Fruit fly (Drosophila melanogaster) whole organism, wandering third instar larva: ENCODE data around the gene CG4020.
A peak's percentile ranks its signal among the peaks of the same experiment; 100 is the strongest.

Experiments used
- Abd-B ChIP-seq: fragments of >200 bp; optimal IDR thresholded peaks from 2 replicates; lab custom pipeline; 2017; ENCODE audit warnings: missing biosample characterization, missing genetic modification characterization
- CG32264 ChIP-seq: fragments of 200-800 bp; sonication (Bioruptor generic); optimal IDR thresholded peaks from 2 replicates; lab custom pipeline; 2016; ENCODE audit warnings: missing biosample characterization, missing genetic modification characterization
- CG9705 ChIP-seq: fragments of 200-800 bp; sonication (Bioruptor generic); optimal IDR thresholded peaks from 2 replicates; lab custom pipeline; 2018; ENCODE audit warnings: missing biosample characterization, mild to moderate bottlenecking, missing genetic modification characterization
- CrebA ChIP-seq: fragments of 200-800 bp; sonication (Bioruptor generic); optimal IDR thresholded peaks from 2 replicates; lab custom pipeline; 2016; ENCODE audit warnings: missing biosample characterization, mild to moderate bottlenecking, missing genetic modification characterization, borderline replicate concordance
- Dfd ChIP-seq: fragments of >200 bp; optimal IDR thresholded peaks from 2 replicates; lab custom pipeline; 2017; ENCODE audit warnings: missing biosample characterization, missing genetic modification characterization
- GATAd ChIP-seq: sonication (Bioruptor generic); optimal IDR thresholded peaks from 2 replicates; lab custom pipeline; 2016; ENCODE audit warnings: missing biosample characterization, missing genetic modification characterization
- HLH106 ChIP-seq: fragments of 200-800 bp; optimal IDR thresholded peaks from 3 replicates; lab custom pipeline; 2019; ENCODE audit warnings: missing biosample characterization, mild to moderate bottlenecking, missing genetic modification characterization, moderate library complexity
- Hnf4 ChIP-seq: fragments of 200-800 bp; sonication (Bioruptor generic); optimal IDR thresholded peaks from 2 replicates; lab custom pipeline; 2016; ENCODE audit warnings: missing biosample characterization, mild to moderate bottlenecking, missing genetic modification characterization
- Hr78 ChIP-seq: fragments of >200 bp; optimal IDR thresholded peaks from 2 replicates; lab custom pipeline; 2017; ENCODE audit warnings: missing biosample characterization, missing genetic modification characterization
- Jra ChIP-seq: sonication (Bioruptor generic); optimal IDR thresholded peaks from 2 replicates; lab custom pipeline; 2016; ENCODE audit warnings: missing biosample characterization, missing genetic modification characterization
- Myc ChIP-seq: fragments of >200 bp; optimal IDR thresholded peaks from 2 replicates; lab custom pipeline; 2017
- N ChIP-seq: fragments of >200 bp; optimal IDR thresholded peaks from 2 replicates; lab custom pipeline; 2018; ENCODE audit warnings: missing biosample characterization, missing external identifiers, missing genetic modification characterization
- OdsH ChIP-seq: fragments of 200-800 bp; sonication (Bioruptor generic); optimal IDR thresholded peaks from 2 replicates; lab custom pipeline; 2016; ENCODE audit warnings: missing biosample characterization, mild to moderate bottlenecking, missing genetic modification characterization
- Rel ChIP-seq, 2 experiments: fragments of 200-800 bp; sonication (Bioruptor generic) in 1 of 2; optimal IDR thresholded peaks; 2 replicates in 1 of 2; 3 replicates in 1 of 2; lab custom pipeline; 2016 to 2019; ENCODE audit warnings: mild to moderate bottlenecking in 2 of 2, missing biosample characterization in 2 of 2, missing genetic modification characterization in 2 of 2, moderate library complexity in 1 of 2
- Sp1 ChIP-seq: fragments of 200-800 bp; sonication (Bioruptor generic); optimal IDR thresholded peaks from 3 replicates; lab custom pipeline; 2019; ENCODE audit warnings: missing biosample characterization, mild to moderate bottlenecking, missing genetic modification characterization, moderate library complexity
- Vsx2 ChIP-seq: fragments of 200-300, 225-300 bp; sonication (Bioruptor generic); optimal IDR thresholded peaks from 2 replicates; lab custom pipeline; 2018; ENCODE audit warnings: missing biosample characterization, missing genetic modification characterization; ENCODE audit not compliant: partially characterized antibody
- br ChIP-seq: fragments of 200-800 bp; sonication (Bioruptor generic); optimal IDR thresholded peaks from 2 replicates; lab custom pipeline; 2016; ENCODE audit warnings: missing biosample characterization, missing genetic modification characterization
- brk ChIP-seq: fragments of 200-800 bp; sonication (Bioruptor generic); optimal IDR thresholded peaks from 2 replicates; lab custom pipeline; 2016; ENCODE audit warnings: missing biosample characterization, mild to moderate bottlenecking, missing genetic modification characterization
- dl ChIP-seq, 2 experiments: fragments of 175-275, 200-275 bp in 1 of 2; fragments of 200-275 bp in 1 of 2; sonication (Bioruptor generic); optimal IDR thresholded peaks; lab custom pipeline; 2018; ENCODE audit warnings: mild to moderate bottlenecking in 2 of 2, missing biosample characterization in 2 of 2, missing genetic modification characterization in 2 of 2, moderate library complexity in 2 of 2; ENCODE audit not compliant: partially characterized antibody in 2 of 2, insufficient read depth in 1 of 2
- dmrt93B ChIP-seq: fragments of 200-800 bp; sonication (Bioruptor generic); optimal IDR thresholded peaks from 2 replicates; lab custom pipeline; 2018; ENCODE audit warnings: missing biosample characterization, mild to moderate bottlenecking, missing genetic modification characterization
- dsf ChIP-seq: sonication (Bioruptor generic); optimal IDR thresholded peaks from 2 replicates; lab custom pipeline; 2016; ENCODE audit warnings: missing biosample characterization, missing genetic modification characterization, borderline replicate concordance
- ey ChIP-seq: fragments of 200-800 bp; sonication (Bioruptor generic); optimal IDR thresholded peaks from 2 replicates; lab custom pipeline; 2016; ENCODE audit warnings: missing biosample characterization, missing genetic modification characterization
- foxo ChIP-seq, 2 experiments: fragments of 200-800 bp; sonication (Bioruptor generic); optimal IDR thresholded peaks; 2 replicates in 1 of 2; 3 replicates in 1 of 2; lab custom pipeline; 2016 to 2017; ENCODE audit warnings: missing biosample characterization in 2 of 2, missing genetic modification characterization in 2 of 2
- fru ChIP-seq: fragments of 200-800 bp; sonication (Bioruptor generic); optimal IDR thresholded peaks from 3 replicates; lab custom pipeline; 2016; ENCODE audit warnings: missing biosample characterization, mild to moderate bottlenecking, missing genetic modification characterization
- h ChIP-seq: fragments of 200-800 bp; sonication (Bioruptor generic); optimal IDR thresholded peaks from 3 replicates; lab custom pipeline; 2016; ENCODE audit warnings: missing biosample characterization, mild to moderate bottlenecking, missing genetic modification characterization
- jim ChIP-seq: fragments of 175-275, 200-325 bp; sonication (Bioruptor generic); optimal IDR thresholded peaks from 2 replicates; lab custom pipeline; 2016; ENCODE audit warnings: missing biosample characterization, mild to moderate bottlenecking, missing genetic modification characterization
- psq ChIP-seq: fragments of 200-800 bp; sonication (Bioruptor generic); optimal IDR thresholded peaks from 3 replicates; lab custom pipeline; 2017; ENCODE audit warnings: missing biosample characterization, mild to moderate bottlenecking, missing genetic modification characterization, moderate library complexity
- rgr ChIP-seq: fragments of 200-800 bp; sonication (Bioruptor generic); optimal IDR thresholded peaks from 3 replicates; lab custom pipeline; 2016; ENCODE audit warnings: missing biosample characterization, mild to moderate bottlenecking, missing genetic modification characterization
- sage ChIP-seq: fragments of 200-800 bp; sonication (Bioruptor generic); optimal IDR thresholded peaks from 2 replicates; lab custom pipeline; 2016; ENCODE audit warnings: missing biosample characterization, mild to moderate bottlenecking, missing genetic modification characterization
- sv ChIP-seq: fragments of 200-800 bp; sonication (Bioruptor generic); optimal IDR thresholded peaks from 3 replicates; lab custom pipeline; 2016; ENCODE audit warnings: missing biosample characterization, missing genetic modification characterization
- tai ChIP-seq: sonication (Bioruptor generic); optimal IDR thresholded peaks from 2 replicates; lab custom pipeline; 2016; ENCODE audit warnings: missing biosample characterization, missing genetic modification characterization
- usp ChIP-seq: fragments of >200 bp; optimal IDR thresholded peaks from 2 replicates; lab custom pipeline; 2017; ENCODE audit warnings: missing biosample characterization, missing genetic modification characterization
- woc ChIP-seq: sonication (Bioruptor generic); optimal IDR thresholded peaks from 2 replicates; lab custom pipeline; 2016; ENCODE audit warnings: missing biosample characterization, mild to moderate bottlenecking, missing genetic modification characterization

Gene CG4020

dm6 chrX:5880139-5880924 lies 25.2 kb upstream of the CG4020 start:
- no peak for TF ChIP-seq brk
- TF ChIP-seq N (GFP tag; lab: Kevin White, UChicago) = no peak
- TF ChIP-seq OdsH (GFP tag; lab: Kevin White, UChicago) = peak; percentile 82
- TF ChIP-seq sv = no peak
- peak in 1 of 2 experiments; percentile 86 for TF ChIP-seq foxo (GFP tag; optimal IDR thresholded peaks at IDR 0.05; lab: Kevin White, UChicago)
- peak; percentile 45 for TF ChIP-seq Rel (GFP tag; optimal IDR thresholded peaks at IDR 0.05; lab: Kevin White, UChicago)
- TF ChIP-seq Rel (tag; optimal IDR thresholded peaks at IDR 0.05; lab: Kevin White, UChicago) = peak; percentile 61
- peak; percentile 56 for TF ChIP-seq sage
- peak; percentile 85 for TF ChIP-seq rgr
- peak; percentile 76 for TF ChIP-seq Jra (GFP tag; lab: Kevin White, UChicago)
- peak; percentile 76 for TF ChIP-seq dmrt93B
- peak; percentile 88 for TF ChIP-seq HLH106 (tag; lab: Kevin White, UChicago)
- TF ChIP-seq psq = peak; percentile 89
- TF ChIP-seq GATAd = no peak
- peak; percentile 93 for TF ChIP-seq woc
- no peak for TF ChIP-seq Dfd (GFP tag; lab: Kevin White, UChicago)
- peak; percentile 83 for TF ChIP-seq ey (GFP tag; lab: Kevin White, UChicago)
- peak; percentile 82 for TF ChIP-seq fru (GFP tag; lab: Kevin White, UChicago)
- peak; percentile 87 for TF ChIP-seq Hnf4 (GFP tag; lab: Kevin White, UChicago)
- TF ChIP-seq CG9705 (GFP tag; lab: Kevin White, UChicago) = peak; percentile 77
- TF ChIP-seq Sp1 (GFP tag; lab: Kevin White, UChicago) = peak; percentile 84
- peak; percentile 72 for TF ChIP-seq CG32264
- peak; percentile 81 for TF ChIP-seq br (GFP tag; lab: Kevin White, UChicago)
- peak; percentile 90 for TF ChIP-seq h (GFP tag; lab: Kevin White, UChicago)

- TF ChIP-seq HLH106 (tag; lab: Kevin White, UChicago) (peak; percentile 43), h (GFP tag; lab: Kevin White, UChicago) (peak; percentile 54), tai (GFP tag; lab: Kevin White, UChicago) (no peak), usp (GFP tag; lab: Kevin White, UChicago) (no peak), sv (peak; percentile 2), Hr78 (GFP tag; lab: Kevin White, UChicago) (no peak), Myc (lab: Kevin White, UChicago) (peak; percentile 86), Hnf4 (GFP tag; lab: Kevin White, UChicago) (peak; percentile 54), foxo (GFP tag; optimal IDR thresholded peaks at IDR 0.05; lab: Kevin White, UChicago) (peak in 1 of 2 experiments; percentile 57), fru (GFP tag; lab: Kevin White, UChicago) (peak; percentile 41), rgr (peak; percentile 50), Rel (GFP tag; optimal IDR thresholded peaks at IDR 0.05; lab: Kevin White, UChicago) (no peak), Rel (tag; optimal IDR thresholded peaks at IDR 0.05; lab: Kevin White, UChicago) (peak; percentile 37), br (GFP tag; lab: Kevin White, UChicago) (peak; percentile 18)
Measured at dm6 chrX:5883394-5883793, 22.2 kb upstream of the CG4020 start.

- TF ChIP-seq fru (GFP tag; lab: Kevin White, UChicago) = no peak
- TF ChIP-seq sage = no peak
- TF ChIP-seq tai (GFP tag; lab: Kevin White, UChicago) = no peak
- TF ChIP-seq GATAd = no peak
- no peak for TF ChIP-seq Vsx2 (GFP tag; lab: Kevin White, UChicago)
- no peak for TF ChIP-seq Hnf4 (GFP tag; lab: Kevin White, UChicago)
- no peak for TF ChIP-seq CG32264
- no peak for TF ChIP-seq Jra (GFP tag; lab: Kevin White, UChicago)
- TF ChIP-seq rgr = no peak
- TF ChIP-seq dl (GFP tag; optimal IDR thresholded peaks at IDR 0.05; lab: Kevin White, UChicago; ENCODE audit: insufficient read depth in 1 of 2, partially characterized antibody in 2 of 2) = no peak
- TF ChIP-seq ey (GFP tag; lab: Kevin White, UChicago) = no peak
- TF ChIP-seq psq = no peak
- no peak for TF ChIP-seq Dfd (GFP tag; lab: Kevin White, UChicago)
- TF ChIP-seq woc = no peak
- no peak for TF ChIP-seq brk
Measured at dm6 chrX:5884294-5884693, 21.3 kb upstream of the CG4020 start.

- TF ChIP-seq GATAd = no peak
- TF ChIP-seq Abd-B = no peak
- no peak for TF ChIP-seq Rel (GFP tag; optimal IDR thresholded peaks at IDR 0.05; lab: Kevin White, UChicago)
- TF ChIP-seq Rel (tag; optimal IDR thresholded peaks at IDR 0.05; lab: Kevin White, UChicago) = no peak
- no peak for TF ChIP-seq Hnf4 (GFP tag; lab: Kevin White, UChicago)
- TF ChIP-seq ey (GFP tag; lab: Kevin White, UChicago) = no peak
- no peak for TF ChIP-seq tai (GFP tag; lab: Kevin White, UChicago)
- TF ChIP-seq jim (GFP tag; lab: Kevin White, UChicago) = no peak
- TF ChIP-seq dsf = no peak
- no peak for TF ChIP-seq dmrt93B
- no peak for TF ChIP-seq fru (GFP tag; lab: Kevin White, UChicago)
- no peak for TF ChIP-seq foxo (GFP tag; optimal IDR thresholded peaks at IDR 0.05; lab: Kevin White, UChicago)
- no peak for TF ChIP-seq CrebA (GFP tag; lab: Kevin White, UChicago)
- no peak for TF ChIP-seq Sp1 (GFP tag; lab: Kevin White, UChicago)
Measured at dm6 chrX:5884887-5885286, 20.7 kb upstream of the CG4020 start.
